Fruit fly (Drosophila melanogaster): ENCODE measurements around the gene Bx42.

DNA sequence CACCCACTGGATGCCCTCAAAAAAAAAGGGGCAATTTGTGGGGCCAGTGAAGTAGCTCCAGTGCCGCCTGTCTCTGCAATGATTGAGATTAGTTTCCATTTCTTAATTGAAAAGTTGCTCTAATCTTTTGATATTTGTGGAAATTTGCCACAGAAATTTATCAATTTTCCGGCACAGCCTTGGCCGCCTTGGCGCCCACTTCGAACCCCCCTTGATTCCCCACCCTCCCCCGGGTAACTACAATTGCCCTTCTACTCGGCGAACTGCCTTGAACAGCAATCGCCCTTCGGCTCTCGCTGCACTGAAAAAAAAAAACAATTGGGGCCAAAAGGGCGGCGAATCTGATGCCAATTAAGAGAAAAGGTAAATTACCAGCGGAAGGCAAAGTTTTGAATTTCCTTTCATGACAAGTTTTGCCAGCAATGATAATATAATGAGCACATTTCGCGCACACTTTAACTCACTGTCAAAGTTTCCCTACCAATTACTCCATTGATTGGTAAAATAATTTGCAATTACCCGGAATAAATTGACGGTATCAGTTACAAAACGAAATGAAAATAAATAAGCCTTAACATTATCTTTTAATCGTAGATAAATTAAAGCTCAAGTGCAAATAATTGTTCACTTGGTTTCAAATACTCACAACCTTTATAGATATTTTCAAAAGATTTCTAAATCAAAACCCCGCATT, 13.4 kb upstream of the Bx42 start:
- no peak for TF ChIP-seq CG10348 (GFP tag; IDR thresholded peaks at IDR 0.05)
- TF ChIP-seq CG9948 (tag; optimal IDR thresholded peaks at IDR 0.05), result no peak
- no peak for TF ChIP-seq CG13204 (GFP tag; optimal IDR thresholded peaks at IDR 0.05)
- no peak for TF ChIP-seq EcR (GFP tag; optimal IDR thresholded peaks at IDR 0.05)
- no peak for TF ChIP-seq CG8159 (tag; optimal IDR thresholded peaks at IDR 0.05)
- TF ChIP-seq CG17806 (tag; optimal IDR thresholded peaks at IDR 0.05), result no peak
- no peak for TF ChIP-seq CG15710 (tag; optimal IDR thresholded peaks at IDR 0.05)
- TF ChIP-seq gl (tag; optimal IDR thresholded peaks at IDR 0.05), result no peak
- no peak for TF ChIP-seq D1 (tag; optimal IDR thresholded peaks at IDR 0.05)
- TF ChIP-seq CG34367 (tag; optimal IDR thresholded peaks at IDR 0.05), result no peak
- no peak for TF ChIP-seq Snoo (tag; optimal IDR thresholded peaks at IDR 0.05)

Measured in whole organism, pupa.